Worm (Caenorhabditis elegans): ENCODE measurements around the gene sqv-1.

- TF ChIP-seq ZK546.5 (tag; optimal IDR thresholded peaks at IDR 0.05) (no peak), nhr-12 (tag; optimal IDR thresholded peaks at IDR 0.05) (no peak), fkh-2 (tag; optimal IDR thresholded peaks at IDR 0.05) (no peak), nhr-76 (tag; optimal IDR thresholded peaks at IDR 0.05) (no peak), unc-39 (tag; optimal IDR thresholded peaks at IDR 0.05) (no peak), pqm-1 (tag; optimal IDR thresholded peaks at IDR 0.05) (no peak), nfya-1 (tag; optimal IDR thresholded peaks at IDR 0.05; ENCODE audit: insufficient read depth) (no peak)
Measured at ce11 chrIV:8312846-8313245, 48.1 kb upstream of the sqv-1 start, which contains the start of gene F35H10.10.

Data from whole organism, L3 larva.